Fruit fly (Drosophila melanogaster) whole organism, embryonic: Measurements from ENCODE around the gene PMP34.
A peak's percentile ranks its signal among the peaks of the same experiment; 100 is the strongest.

Experiments used
- ATbp ChIP-seq: fragments of 200-800 bp; sonication (Bioruptor generic); optimal IDR thresholded peaks from 2 replicates; lab custom pipeline; 2017; ENCODE audit warnings: missing biosample characterization, mild to moderate bottlenecking, missing genetic modification characterization, missing genetic modification reagents
- Bgb ChIP-seq: fragments of 200-800 bp; sonication (Bioruptor generic); IDR thresholded peaks from 2 replicates; pipeline ENCODE4 v1.3.6; 2022; ENCODE audit warnings: missing biosample characterization, missing genetic modification characterization; ENCODE audit not compliant: partially characterized antibody
- Blimp-1 ChIP-seq: fragments of 200-800 bp; sonication (Bioruptor generic); optimal IDR thresholded peaks from 3 replicates; lab custom pipeline; 2018; ENCODE audit warnings: missing biosample characterization, missing genetic modification characterization, mild to moderate bottlenecking, moderate library complexity, missing genetic modification reagents
- CG10147 ChIP-seq: fragments of 200-800 bp; sonication (Bioruptor generic); optimal IDR thresholded peaks from 2 replicates; lab custom pipeline; 2019; ENCODE audit warnings: missing biosample characterization, mild to moderate bottlenecking, missing genetic modification characterization, moderate library complexity
- CG10321 ChIP-seq: fragments of 200-800 bp; sonication (Bioruptor generic); IDR thresholded peaks from 2 replicates; pipeline ENCODE4 v1.3.6; 2022; ENCODE audit warnings: missing biosample characterization, missing genetic modification characterization
- CG10431 ChIP-seq: fragments of 200-800 bp; sonication (Bioruptor generic); optimal IDR thresholded peaks from 3 replicates; lab custom pipeline; 2018; ENCODE audit warnings: missing biosample characterization, mild to moderate bottlenecking, missing genetic modification characterization
- CG11398 ChIP-seq: fragments of 200-800 bp; sonication (Bioruptor generic); optimal IDR thresholded peaks from 2 replicates; lab custom pipeline; 2016; ENCODE audit warnings: missing biosample characterization, missing genetic modification characterization
- CG12942 ChIP-seq: fragments of 200-800 bp; sonication (Bioruptor generic); optimal IDR thresholded peaks from 3 replicates; lab custom pipeline; 2016; ENCODE audit warnings: missing biosample characterization, missing genetic modification characterization
- CG13287 ChIP-seq: fragments of 200-800 bp; sonication (Bioruptor generic); IDR thresholded peaks from 2 replicates; pipeline ENCODE4 v1.3.6; 2022; ENCODE audit warnings: missing biosample characterization, missing genetic modification characterization; ENCODE audit not compliant: partially characterized antibody
- CG14710 ChIP-seq: fragments of 200-800 bp; sonication (Bioruptor generic); optimal IDR thresholded peaks from 3 replicates; lab custom pipeline; 2019; ENCODE audit warnings: missing biosample characterization, mild to moderate bottlenecking, missing genetic modification characterization, moderate library complexity
- CG17359 ChIP-seq: fragments of 200-800 bp; sonication (Bioruptor generic); optimal IDR thresholded peaks from 3 replicates; lab custom pipeline; 2018; ENCODE audit warnings: missing biosample characterization, mild to moderate bottlenecking, missing genetic modification characterization, moderate library complexity
- CG17912 ChIP-seq: fragments of 200-800 bp; sonication (Bioruptor generic); optimal IDR thresholded peaks from 2 replicates; lab custom pipeline; 2018; ENCODE audit warnings: missing biosample characterization, mild to moderate bottlenecking, missing genetic modification characterization
- CG18011 ChIP-seq: fragments of 200-800 bp; sonication (Bioruptor generic); optimal IDR thresholded peaks from 2 replicates; lab custom pipeline; 2017; ENCODE audit warnings: missing biosample characterization, missing genetic modification characterization, mild to moderate bottlenecking, moderate library complexity, missing genotype
- CG1832 ChIP-seq: fragments of 200-800 bp; sonication (Bioruptor generic); optimal IDR thresholded peaks from 2 replicates; lab custom pipeline; 2017; ENCODE audit warnings: missing biosample characterization, mild to moderate bottlenecking, missing genetic modification characterization, inconsistent platforms
- CG3163 ChIP-seq: fragments of 200-800 bp; sonication (Bioruptor generic); optimal IDR thresholded peaks from 3 replicates; lab custom pipeline; 2016; ENCODE audit warnings: missing biosample characterization, missing genetic modification characterization
- CG3847 ChIP-seq: fragments of 200-800 bp; sonication (Bioruptor generic); IDR thresholded peaks from 2 replicates; pipeline ENCODE4 v1.3.6; 2022; ENCODE audit warnings: missing biosample characterization, missing genetic modification characterization
- CG4424 ChIP-seq: fragments of 200-800 bp; sonication (Bioruptor generic); optimal IDR thresholded peaks from 3 replicates; lab custom pipeline; 2016; ENCODE audit warnings: missing biosample characterization, missing genetic modification characterization
- CG4854 ChIP-seq: fragments of 200-800 bp; sonication (Bioruptor generic); optimal IDR thresholded peaks from 2 replicates; lab custom pipeline; 2016; ENCODE audit warnings: missing biosample characterization, missing genetic modification characterization, inconsistent platforms
- CG5245 ChIP-seq: fragments of 200-800 bp; sonication (Bioruptor generic); optimal IDR thresholded peaks from 3 replicates; lab custom pipeline; 2016; ENCODE audit warnings: missing biosample characterization, missing genetic modification characterization
- CG5953 ChIP-seq: fragments of 200-800 bp; sonication (Bioruptor generic); IDR thresholded peaks from 2 replicates; pipeline ENCODE4 v1.3.6; 2022; ENCODE audit warnings: missing biosample characterization, missing genetic modification characterization
- CG7928 ChIP-seq: fragments of 200-800 bp; sonication (Bioruptor generic); optimal IDR thresholded peaks from 2 replicates; lab custom pipeline; 2017; ENCODE audit warnings: missing biosample characterization, mild to moderate bottlenecking, missing genetic modification characterization
- CG7963 ChIP-seq: fragments of 200-800 bp; sonication (Bioruptor generic); IDR thresholded peaks from 3 replicates; pipeline ENCODE4 v1.3.6; 2022; ENCODE audit warnings: missing biosample characterization, missing genetic modification characterization; ENCODE audit not compliant: partially characterized antibody
- CG9609 ChIP-seq: fragments of 200-800 bp; sonication (Bioruptor generic); optimal IDR thresholded peaks from 3 replicates; lab custom pipeline; 2016; ENCODE audit warnings: missing biosample characterization, missing genetic modification characterization
- Ets65A ChIP-seq: fragments of 200-800 bp; sonication (Bioruptor generic); peaks from one replicate; lab custom pipeline; 2016; ENCODE audit warnings: missing biosample characterization, missing genetic modification characterization
- GATAe ChIP-seq: fragments of 200-800 bp; sonication (Bioruptor generic); conservative IDR thresholded peaks from 2 replicates; pipeline ENCODE4 v1.3.6; 2022; ENCODE audit warnings: missing biosample characterization, missing genetic modification characterization
- Hsf ChIP-seq: fragments of 200-800 bp; sonication (Bioruptor generic); optimal IDR thresholded peaks from 3 replicates; lab custom pipeline; 2016; ENCODE audit warnings: missing biosample characterization, missing genetic modification characterization
- NC2α ChIP-seq: fragments of 200-800 bp; sonication (Bioruptor generic); optimal IDR thresholded peaks from 2 replicates; lab custom pipeline; 2016; ENCODE audit warnings: missing biosample characterization, missing genetic modification characterization
- NFAT ChIP-seq: fragments of 200-800 bp; sonication (Bioruptor generic); IDR thresholded peaks from 2 replicates; pipeline ENCODE4 v1.3.6; 2022; ENCODE audit warnings: missing biosample characterization, missing genetic modification characterization
- Nf-YC ChIP-seq: fragments of 200-800 bp; optimal IDR thresholded peaks from 3 replicates; lab custom pipeline; 2019; ENCODE audit warnings: missing biosample characterization, mild to moderate bottlenecking, missing genetic modification characterization, moderate library complexity
- Opbp ChIP-seq: fragments of 200-800 bp; sonication (Bioruptor generic); IDR thresholded peaks from 3 replicates; pipeline ENCODE4 v1.3.6; 2022; ENCODE audit warnings: missing biosample characterization, missing genetic modification characterization; ENCODE audit not compliant: partially characterized antibody
- Ptx1 ChIP-seq: fragments of 200-800 bp; sonication (Bioruptor generic); IDR thresholded peaks from 2 replicates; pipeline ENCODE4 v1.3.6; 2022; ENCODE audit warnings: missing biosample characterization, missing genetic modification characterization
- Rx ChIP-seq: fragments of 200-800 bp; sonication (Bioruptor generic); IDR thresholded peaks from 2 replicates; pipeline ENCODE4 v1.3.6; 2022; ENCODE audit warnings: missing biosample characterization, missing genetic modification characterization
- Sin3A ChIP-seq: fragments of >200 bp; optimal IDR thresholded peaks from 2 replicates; lab custom pipeline; 2018
- Ssrp ChIP-seq: fragments of 200-800 bp; sonication (Bioruptor generic); optimal IDR thresholded peaks from 2 replicates; lab custom pipeline; 2018; ENCODE audit warnings: missing biosample characterization, mild to moderate bottlenecking, missing genetic modification characterization, moderate library complexity
- ap ChIP-seq: fragments of 200-800 bp; sonication (Bioruptor generic); IDR thresholded peaks from 2 replicates; pipeline ENCODE4 v1.3.6; 2022; ENCODE audit warnings: missing biosample characterization, missing genetic modification characterization
- bowl ChIP-seq: fragments of 200-800 bp; sonication (Bioruptor generic); IDR thresholded peaks from 2 replicates; pipeline ENCODE4 v1.3.6; 2022; ENCODE audit warnings: missing biosample characterization, missing genetic modification characterization
- bsh ChIP-seq, 2 experiments: fragments of 200-800 bp; sonication (Bioruptor generic); optimal IDR thresholded peaks; 2 replicates each; lab custom pipeline; 2017 to 2018; ENCODE audit warnings: mild to moderate bottlenecking in 2 of 2, missing biosample characterization in 2 of 2, missing genetic modification characterization in 2 of 2, moderate library complexity in 1 of 2
- btn ChIP-seq: fragments of 200-800 bp; sonication (Bioruptor generic); optimal IDR thresholded peaks from 2 replicates; lab custom pipeline; 2016; ENCODE audit warnings: missing biosample characterization, missing genetic modification characterization
- cg ChIP-seq: fragments of 200-800 bp; sonication (Bioruptor generic); optimal IDR thresholded peaks from 3 replicates; lab custom pipeline; 2019; ENCODE audit warnings: missing biosample characterization, mild to moderate bottlenecking, missing genetic modification characterization, moderate library complexity
- ems ChIP-seq: fragments of 200-800 bp; sonication (Bioruptor generic); optimal IDR thresholded peaks from 3 replicates; lab custom pipeline; 2016; ENCODE audit warnings: missing biosample characterization, missing genetic modification characterization
- exex ChIP-seq: fragments of 200-800 bp; sonication (Bioruptor generic); optimal IDR thresholded peaks from 4 replicates; lab custom pipeline; 2018; ENCODE audit warnings: missing biosample characterization, mild to moderate bottlenecking, missing genetic modification characterization, moderate library complexity
- h ChIP-seq: fragments of >200 bp; optimal IDR thresholded peaks from 2 replicates; lab custom pipeline; 2017
- ind ChIP-seq: fragments of 200-800 bp; sonication (Bioruptor generic); optimal IDR thresholded peaks from 3 replicates; lab custom pipeline; 2016; ENCODE audit warnings: missing biosample characterization, missing genetic modification characterization
- lilli ChIP-seq: fragments of 200-800 bp; sonication (Bioruptor generic); optimal IDR thresholded peaks from 3 replicates; lab custom pipeline; 2016; ENCODE audit warnings: missing biosample characterization, missing genetic modification characterization
- maf-S ChIP-seq: fragments of 200-800 bp; sonication (Bioruptor generic); optimal IDR thresholded peaks from 2 replicates; lab custom pipeline; 2016; ENCODE audit warnings: missing biosample characterization, missing genetic modification characterization
- oc ChIP-seq: fragments of 200-800 bp; sonication (Bioruptor generic); optimal IDR thresholded peaks from 2 replicates; lab custom pipeline; 2018; ENCODE audit warnings: missing biosample characterization, mild to moderate bottlenecking, missing genetic modification characterization, moderate library complexity
- pros ChIP-seq: fragments of 200-800 bp; sonication (Bioruptor generic); optimal IDR thresholded peaks from 3 replicates; lab custom pipeline; 2019; ENCODE audit warnings: missing biosample characterization, mild to moderate bottlenecking, missing genetic modification characterization, moderate library complexity
- psq ChIP-seq: fragments of 200-800 bp; sonication (Bioruptor generic); optimal IDR thresholded peaks from 2 replicates; lab custom pipeline; 2017; ENCODE audit warnings: missing biosample characterization, missing genetic modification characterization
- sc ChIP-seq, 3 experiments: fragments of >200 bp in 2 of 3; fragments of 200-800 bp in 1 of 3; sonication (Bioruptor generic) in 1 of 3; optimal IDR thresholded peaks; 2 replicates in 2 of 3; 3 replicates in 1 of 3; lab custom pipeline; 2017; ENCODE audit warnings: mild to moderate bottlenecking in 1 of 3, missing biosample characterization in 1 of 3, missing genetic modification characterization in 1 of 3, missing genetic modification reagents in 1 of 3
- stwl ChIP-seq: fragments of 200-800 bp; sonication (Bioruptor generic); optimal IDR thresholded peaks from 3 replicates; lab custom pipeline; 2018; ENCODE audit warnings: missing biosample characterization, mild to moderate bottlenecking, missing genetic modification characterization, moderate library complexity
- usp ChIP-seq: fragments of >200 bp; optimal IDR thresholded peaks from 2 replicates; lab custom pipeline; 2017; ENCODE audit warnings: missing biosample characterization, missing genetic modification characterization

The PMP34 gene

dm6 chr3L:4269920-4270319 lies 48.6 kb upstream of the PMP34 start (continued):
- TF ChIP-seq NFAT (no peak), CG3847 (GFP tag; lab: Robert Waterston, UW) (peak; percentile 34; the same call in 1 of the 2 replicates), maf-S (GFP tag; lab: Kevin White, UChicago) (no peak), Blimp-1 (GFP tag; lab: Kevin White, UChicago) (peak; percentile 74), CG5953 (GFP tag; lab: Robert Waterston, UW) (peak; percentile 53; the same call in 1 of the 2 replicates), CG12942 (GFP tag; lab: Kevin White, UChicago) (peak; percentile 16), ems (GFP tag; lab: Kevin White, UChicago) (no peak), ap (peak; percentile 53), CG4854 (GFP tag; lab: Kevin White, UChicago) (no peak), CG3163 (GFP tag; lab: Kevin White, UChicago) (no peak), lilli (GFP tag; lab: Kevin White, UChicago) (no peak), CG10321 (GFP tag; lab: Robert Waterston, UW) (0 out of 2 replicates have a peak, but pooled peaks have one; percentile 17), Hsf (GFP tag; lab: Kevin White, UChicago) (no peak), NC2α (GFP tag; lab: Kevin White, UChicago) (no peak), btn (GFP tag; lab: Kevin White, UChicago) (no peak), psq (GFP tag; lab: Kevin White, UChicago) (no peak), stwl (tag; lab: Kevin White, UChicago) (no peak), CG10147 (peak; percentile 74), Sin3A (lab: Kevin White, UChicago) (no peak), Bgb (GFP tag; lab: Robert Waterston, UW) (no peak), CG18011 (GFP tag; lab: Kevin White, UChicago) (peak; percentile 32), cg (GFP tag; lab: Kevin White, UChicago) (no peak), CG13287 (no peak), CG11398 (GFP tag; lab: Kevin White, UChicago) (no peak), usp (GFP tag; lab: Kevin White, UChicago) (no peak), Ets65A (GFP tag; lab: Kevin White, UChicago) (no peak), Ssrp (tag; lab: Kevin White, UChicago) (peak; percentile 72), sc (optimal IDR thresholded peaks at IDR 0.05; lab: Kevin White, UChicago) (no peak), sc (GFP tag; optimal IDR thresholded peaks at IDR 0.05; lab: Kevin White, UChicago) (peak; percentile 44), ind (GFP tag; lab: Kevin White, UChicago) (peak; percentile 60), h (lab: Kevin White, UChicago) (no peak), bsh (GFP tag; optimal IDR thresholded peaks at IDR 0.05; lab: Kevin White, UChicago) (peak; percentile 52 to 86), CG14710 (tag; lab: Kevin White, UChicago) (peak; percentile 73), CG17912 (GFP tag; lab: Kevin White, UChicago) (no peak), pros (GFP tag; lab: Kevin White, UChicago) (no peak), CG5245 (GFP tag; lab: Kevin White, UChicago) (peak; percentile 34), CG9609 (no peak), CG1832 (GFP tag; lab: Kevin White, UChicago) (no peak), oc (peak; percentile 74), CG7963 (no peak), Opbp (GFP tag; lab: Robert Waterston, UW) (no peak), CG7928 (GFP tag; lab: Kevin White, UChicago) (peak; percentile 8), exex (tag; lab: Kevin White, UChicago) (peak; percentile 1), bowl (GFP tag; lab: Robert Waterston, UW) (no peak), Nf-YC (peak; percentile 68), CG17359 (tag; lab: Kevin White, UChicago) (peak; percentile 81), Ptx1 (GFP tag; lab: Robert Waterston, UW) (peak; percentile 79), Rx (0 out of 2 replicates have a peak, but pooled peaks have one; percentile 23), GATAe (no peak), CG4424 (GFP tag; lab: Kevin White, UChicago) (peak; percentile 48), CG10431 (peak; percentile 66), ATbp (GFP tag; lab: Kevin White, UChicago) (peak; percentile 69)
